Worm (Caenorhabditis elegans): ENCODE results near the gene bub-3.

The bub-3 gene

ce11 chrII:13679775-13680320 is 46.0 kb upstream of the bub-3 start:
- TF ChIP-seq sdz-12 (GFP tag; optimal IDR thresholded peaks at IDR 0.05), result no peak
- peak; percentile 3 for TF ChIP-seq nhr-102 (tag; optimal IDR thresholded peaks at IDR 0.05)
- no peak for TF ChIP-seq mdt-29 (GFP tag; IDR thresholded peaks at IDR 0.05)
- no peak for TF ChIP-seq hmg-1.1 (GFP tag; IDR thresholded peaks at IDR 0.05)
- TF ChIP-seq saeg-2 (GFP tag; IDR thresholded peaks at IDR 0.05), result no peak
- TF ChIP-seq T20F7.1 (GFP tag; optimal IDR thresholded peaks at IDR 0.05), result no peak
- no peak for TF ChIP-seq rbr-2 (tag; optimal IDR thresholded peaks at IDR 0.05)
- no peak for TF ChIP-seq ztf-7 (tag; optimal IDR thresholded peaks at IDR 0.05)
- no peak for TF ChIP-seq lin-13 (GFP tag; optimal IDR thresholded peaks at IDR 0.05)
- no peak for TF ChIP-seq ces-1 (GFP tag; optimal IDR thresholded peaks at IDR 0.05)
- no peak for TF ChIP-seq F10B5.3 (tag; optimal IDR thresholded peaks at IDR 0.05)
- peak in 1 of 2 experiments; percentile 28 for TF ChIP-seq lsy-2 (tag; optimal IDR thresholded peaks at IDR 0.05)
- no peak for TF ChIP-seq Y5F2A.4 (GFP tag; optimal IDR thresholded peaks at IDR 0.05)
- no peak for TF ChIP-seq lin-1 (GFP tag; IDR thresholded peaks at IDR 0.05)
- peak; percentile 57 for TF ChIP-seq hlh-30 (tag; optimal IDR thresholded peaks at IDR 0.05; ENCODE audit: insufficient read depth)
- no peak for TF ChIP-seq daf-12 (tag; optimal IDR thresholded peaks at IDR 0.05)
- no peak for TF ChIP-seq arid-1 (GFP tag; conservative IDR thresholded peaks at IDR 0.05)
- TF ChIP-seq lin-39 (tag; optimal IDR thresholded peaks at IDR 0.05), result no peak
- no peak for TF ChIP-seq T26A8.4 (GFP tag; IDR thresholded peaks at IDR 0.05)
- TF ChIP-seq php-3 (GFP tag; IDR thresholded peaks at IDR 0.05), result no peak
- TF ChIP-seq aly-2 (tag; optimal IDR thresholded peaks at IDR 0.05), result no peak
- TF ChIP-seq daf-16 (GFP tag; optimal IDR thresholded peaks at IDR 0.05), result no peak
- no peak for TF ChIP-seq daf-16 (tag; optimal IDR thresholded peaks at IDR 0.05)
- TF ChIP-seq madf-9 (GFP tag; conservative IDR thresholded peaks at IDR 0.05), result no peak
- TF ChIP-seq F26F4.8 (GFP tag; conservative IDR thresholded peaks at IDR 0.05), result no peak
- 0 out of 2 replicates have a peak, but pooled peaks have one; percentile 6 for TF ChIP-seq dmd-6 (GFP tag; IDR thresholded peaks at IDR 0.05)
- no peak for TF ChIP-seq D1046.2 (GFP tag; IDR thresholded peaks at IDR 0.05)
- TF ChIP-seq ZK337.2 (GFP tag; IDR thresholded peaks at IDR 0.05), result no peak
- TF ChIP-seq set-16 (GFP tag; IDR thresholded peaks at IDR 0.05), result no peak
- TF ChIP-seq skn-1 (tag; optimal IDR thresholded peaks at IDR 0.05), result no peak
- TF ChIP-seq unc-39 (tag; optimal IDR thresholded peaks at IDR 0.05), result no peak
- TF ChIP-seq Y48G9A.11 (GFP tag; IDR thresholded peaks at IDR 0.05), result no peak
- peak; percentile 51 for TF ChIP-seq nhr-28 (tag; optimal IDR thresholded peaks at IDR 0.05)
- no peak for TF ChIP-seq lir-3 (tag; optimal IDR thresholded peaks at IDR 0.05)
- TF ChIP-seq pqm-1 (tag; optimal IDR thresholded peaks at IDR 0.05), result no peak
- TF ChIP-seq fkh-10 (GFP tag; optimal IDR thresholded peaks at IDR 0.05), result no peak
- peak; percentile 41 for TF ChIP-seq hlh-11 (tag; optimal IDR thresholded peaks at IDR 0.05)
- no peak for TF ChIP-seq tra-1 (GFP tag; IDR thresholded peaks at IDR 0.05)
- TF ChIP-seq daf-19 (GFP tag; conservative IDR thresholded peaks at IDR 0.05), result no peak
- TF ChIP-seq Y75B8A.6 (GFP tag; IDR thresholded peaks at IDR 0.05), result no peak
- TF ChIP-seq nhr-25 (tag; optimal IDR thresholded peaks at IDR 0.05; ENCODE audit: borderline replicate concordance, insufficient read depth), result no peak
- no peak for TF ChIP-seq ctbp-1 (GFP tag; IDR thresholded peaks at IDR 0.05)
- TF ChIP-seq F49E8.2 (tag; optimal IDR thresholded peaks at IDR 0.05; ENCODE audit: borderline replicate concordance), result no peak
- TF ChIP-seq lin-29 (GFP tag; IDR thresholded peaks at IDR 0.05), result no peak
- TF ChIP-seq egl-27 (tag; optimal IDR thresholded peaks at IDR 0.05), result no peak
- no peak for TF ChIP-seq ceh-82 (tag; optimal IDR thresholded peaks at IDR 0.05)
- TF ChIP-seq mxl-3 (GFP tag; optimal IDR thresholded peaks at IDR 0.05), result peak; percentile 25
- TF ChIP-seq mes-2 (tag; optimal IDR thresholded peaks at IDR 0.05; ENCODE audit: poor library complexity, severe bottlenecking), result no peak
- no peak for TF ChIP-seq hif-1 (tag; optimal IDR thresholded peaks at IDR 0.05)
- TF ChIP-seq madf-5 (GFP tag; IDR thresholded peaks at IDR 0.05), result no peak
- no peak for TF ChIP-seq ZK546.5 (tag; optimal IDR thresholded peaks at IDR 0.05)

Data from whole organism, L4 larva.